Worm (Caenorhabditis elegans) whole organism, young adult: ENCODE results near the gene apd-3.
A peak's percentile ranks its signal among the peaks of the same experiment; 100 is the strongest.

ENCODE experiments used
- B0261.1 ChIP-seq: sonication (generic microtip); optimal IDR thresholded peaks from 2 replicates; lab custom pipeline; 2016; ENCODE audit warnings: mild to moderate bottlenecking, missing genetic modification characterization, moderate library complexity, missing compliant biosample characterization
- B0336.3 ChIP-seq: fragments of 200-800 bp; sonication (Bioruptor generic); IDR thresholded peaks from 2 replicates; pipeline ENCODE4 v1.3.6; 2022; ENCODE audit warnings: missing genetic modification characterization, missing compliant biosample characterization
- F10E7.11 ChIP-seq: sonication (generic microtip); optimal IDR thresholded peaks from 2 replicates; lab custom pipeline; 2017; ENCODE audit warnings: mild to moderate bottlenecking, missing genetic modification characterization, moderate library complexity, missing compliant biosample characterization
- F22D6.2 ChIP-seq: sonication (generic microtip); optimal IDR thresholded peaks from 2 replicates; lab custom pipeline; 2016; ENCODE audit warnings: mild to moderate bottlenecking, missing genetic modification characterization, missing compliant biosample characterization
- F23B12.7 ChIP-seq: sonication (generic microtip); optimal IDR thresholded peaks from 2 replicates; lab custom pipeline; 2017; ENCODE audit warnings: missing genetic modification characterization, mild to moderate bottlenecking, missing compliant biosample characterization, antibody characterized with exemption, moderate library complexity; ENCODE audit not compliant: insufficient read depth
- F37B4.10 ChIP-seq: fragments of 200-800 bp; sonication (Bioruptor generic); IDR thresholded peaks from 2 replicates; pipeline ENCODE4 v1.3.6; 2022; ENCODE audit warnings: missing genetic modification characterization, missing compliant biosample characterization
- F52B5.7 ChIP-seq: sonication (generic microtip); optimal IDR thresholded peaks from 2 replicates; lab custom pipeline; 2016; ENCODE audit warnings: mild to moderate bottlenecking, missing genetic modification characterization, missing compliant biosample characterization
- T07F8.4 ChIP-seq: sonication (generic microtip); optimal IDR thresholded peaks from 2 replicates; lab custom pipeline; 2016; ENCODE audit warnings: mild to moderate bottlenecking, missing genetic modification characterization, moderate library complexity, missing compliant biosample characterization
- Y53G8AR.9 ChIP-seq: fragments of 200-800 bp; sonication (Bioruptor generic); conservative IDR thresholded peaks from 2 replicates; pipeline ENCODE4 v1.3.6; 2022; ENCODE audit warnings: missing genetic modification reagents, missing genetic modification characterization, missing compliant biosample characterization
- Y67H2A.10 ChIP-seq: fragments of 200-800 bp; sonication (Bioruptor generic); conservative IDR thresholded peaks from 2 replicates; pipeline ENCODE4 v1.3.6; 2022; ENCODE audit warnings: missing genetic modification reagents, missing genetic modification characterization, missing compliant biosample characterization
- Y79H2A.3 ChIP-seq: fragments of 200-800 bp; sonication (Bioruptor generic); conservative IDR thresholded peaks from 2 replicates; pipeline ENCODE4 v1.3.6; 2022; ENCODE audit warnings: missing genetic modification reagents, missing genetic modification characterization, missing compliant biosample characterization
- ZK185.1 ChIP-seq: sonication (generic microtip); optimal IDR thresholded peaks from 2 replicates; lab custom pipeline; 2016; ENCODE audit warnings: mild to moderate bottlenecking, missing genetic modification characterization, missing compliant biosample characterization; ENCODE audit not compliant: poor library complexity, severe bottlenecking
- atf-7 ChIP-seq: sonication (generic microtip); optimal IDR thresholded peaks from 2 replicates; lab custom pipeline; 2017; ENCODE audit warnings: mild to moderate bottlenecking, missing genetic modification characterization, missing compliant biosample characterization
- bed-2 ChIP-seq: fragments of 200-800 bp; sonication (Bioruptor generic); IDR thresholded peaks from 2 replicates; pipeline ENCODE4 v1.3.6; 2022; ENCODE audit warnings: missing genetic modification reagents, missing genetic modification characterization, missing compliant biosample characterization
- cebp-1 ChIP-seq, 2 experiments: fragments of 200-800 bp in 1 of 2; sonication (Bioruptor generic) in 1 of 2; sonication (generic microtip) in 1 of 2; IDR thresholded peaks in 1 of 2; optimal IDR thresholded peaks in 1 of 2; 2 replicates each; pipeline versions ENCODE4 v1.3.6 to Lab custom; 2017 to 2022; ENCODE audit warnings: missing compliant biosample characterization in 2 of 2, missing genetic modification characterization in 2 of 2, mild to moderate bottlenecking in 1 of 2, missing genetic modification reagents in 1 of 2, moderate library complexity in 1 of 2
- ceh-40 ChIP-seq: fragments of 200-800 bp; sonication (Bioruptor generic); IDR thresholded peaks from 2 replicates; pipeline ENCODE4 v1.3.6; 2022; ENCODE audit warnings: missing genetic modification characterization, missing compliant biosample characterization
- ceh-79 ChIP-seq: sonication (generic microtip); optimal IDR thresholded peaks from 2 replicates; lab custom pipeline; 2017; ENCODE audit warnings: mild to moderate bottlenecking, missing genetic modification characterization, missing compliant biosample characterization
- die-1 ChIP-seq: sonication (generic microtip); optimal IDR thresholded peaks from 2 replicates; lab custom pipeline; 2016; ENCODE audit warnings: missing genotype, mild to moderate bottlenecking, missing genetic modification characterization, missing compliant biosample characterization
- dpl-1 ChIP-seq: fragments of 150-350 bp; optimal IDR thresholded peaks from 2 replicates; lab custom pipeline; 2014; ENCODE audit warnings: missing biosample characterization, missing genetic modification reagents, missing genetic modification characterization
- efl-1 ChIP-seq: fragments of 150-350 bp; optimal IDR thresholded peaks from 2 replicates; lab custom pipeline; 2014; ENCODE audit warnings: missing biosample characterization, missing genetic modification reagents, missing genetic modification characterization
- egl-18 ChIP-seq: fragments of 200-800 bp; sonication (Bioruptor generic); IDR thresholded peaks from 2 replicates; pipeline ENCODE4 v1.3.6; 2022; ENCODE audit warnings: missing genetic modification reagents, missing genetic modification characterization, missing compliant biosample characterization
- egl-44 ChIP-seq: fragments of 200-800 bp; sonication (Bioruptor generic); IDR thresholded peaks from 2 replicates; pipeline ENCODE4 v1.3.6; 2022; ENCODE audit warnings: missing genetic modification reagents, missing genetic modification characterization, missing compliant biosample characterization
- egrh-3 ChIP-seq: fragments of 200-800 bp; sonication (Bioruptor generic); IDR thresholded peaks from 2 replicates; pipeline ENCODE4 v1.3.6; 2022; ENCODE audit warnings: missing genetic modification reagents, missing genetic modification characterization, missing compliant biosample characterization
- ets-4 ChIP-seq: fragments of 200-800 bp; sonication (Bioruptor generic); optimal IDR thresholded peaks from 2 replicates; lab custom pipeline; 2018; ENCODE audit warnings: mild to moderate bottlenecking, missing genetic modification characterization, missing compliant biosample characterization
- fkh-3 ChIP-seq: sonication (generic microtip); optimal IDR thresholded peaks from 2 replicates; lab custom pipeline; 2016; ENCODE audit warnings: mild to moderate bottlenecking, missing genetic modification characterization, missing compliant biosample characterization
- hlh-12 ChIP-seq: sonication (generic microtip); optimal IDR thresholded peaks from 2 replicates; lab custom pipeline; 2016; ENCODE audit warnings: missing genetic modification characterization, missing compliant biosample characterization
- hsf-1 ChIP-seq: fragments of 200-800 bp; sonication (Bioruptor generic); IDR thresholded peaks from 2 replicates; pipeline ENCODE4 v1.3.6; 2022; ENCODE audit warnings: missing genetic modification reagents, missing genetic modification characterization, missing compliant biosample characterization
- lag-1 ChIP-seq: fragments of 200-800 bp; sonication (Bioruptor generic); IDR thresholded peaks from 2 replicates; pipeline ENCODE4 v1.3.6; 2022; ENCODE audit warnings: missing genetic modification reagents, missing genetic modification characterization, missing compliant biosample characterization
- lin-35 ChIP-seq, 3 experiments: fragments of 150-350 bp in 2 of 3; sonication (generic microtip) in 1 of 3; optimal IDR thresholded peaks; 2 replicates each; lab custom pipeline; 2014 to 2018; ENCODE audit warnings: missing biosample characterization in 3 of 3, missing genetic modification characterization in 3 of 3, missing genetic modification reagents in 3 of 3
- lir-1 ChIP-seq: fragments of 200-800 bp; sonication (Bioruptor generic); conservative IDR thresholded peaks from 2 replicates; pipeline ENCODE4 v1.3.6; 2022; ENCODE audit warnings: missing genetic modification reagents, missing genetic modification characterization, missing compliant biosample characterization
- madf-3 ChIP-seq: fragments of 200-800 bp; sonication (Bioruptor generic); IDR thresholded peaks from 2 replicates; pipeline ENCODE4 v1.3.6; 2022; ENCODE audit warnings: missing genetic modification reagents, missing genetic modification characterization, missing compliant biosample characterization
- mes-4 ChIP-seq: sonication (generic microtip); optimal IDR thresholded peaks from 2 replicates; lab custom pipeline; 2016; ENCODE audit warnings: missing genotype, missing genetic modification characterization, missing compliant biosample characterization
- nhr-120 ChIP-seq: fragments of 200-800 bp; sonication (Bioruptor generic); IDR thresholded peaks from 2 replicates; pipeline ENCODE4 v1.3.6; 2022; ENCODE audit warnings: missing genetic modification characterization, missing compliant biosample characterization
- nhr-80 ChIP-seq: sonication (generic microtip); optimal IDR thresholded peaks from 2 replicates; lab custom pipeline; 2016; ENCODE audit warnings: missing genetic modification characterization, missing compliant biosample characterization
- nhr-90 ChIP-seq: sonication (generic microtip); optimal IDR thresholded peaks from 2 replicates; lab custom pipeline; 2016; ENCODE audit warnings: missing genotype, mild to moderate bottlenecking, missing genetic modification characterization, missing compliant biosample characterization
- pbrm-1 ChIP-seq: fragments of 200-800 bp; sonication (Bioruptor generic); IDR thresholded peaks from 2 replicates; pipeline ENCODE4 v1.3.6; 2022; ENCODE audit warnings: missing genetic modification reagents, missing genetic modification characterization, missing compliant biosample characterization
- sdz-38 ChIP-seq: sonication (generic microtip); optimal IDR thresholded peaks from 2 replicates; lab custom pipeline; 2016; ENCODE audit warnings: missing genotype, missing genetic modification characterization, missing compliant biosample characterization
- sea-2 ChIP-seq: fragments of 200-800 bp; sonication (Bioruptor generic); IDR thresholded peaks from 2 replicates; pipeline ENCODE4 v1.3.6; 2022; ENCODE audit warnings: missing genetic modification characterization, missing compliant biosample characterization
- snpc-1.1 ChIP-seq: sonication (generic microtip); optimal IDR thresholded peaks from 2 replicates; lab custom pipeline; 2017; ENCODE audit warnings: missing genetic modification characterization, mild to moderate bottlenecking, missing compliant biosample characterization, antibody characterized with exemption, moderate library complexity, missing genotype, missing genetic modification reagents; ENCODE audit not compliant: insufficient read depth
- snpc-1.3 ChIP-seq: sonication (generic microtip); optimal IDR thresholded peaks from 2 replicates; lab custom pipeline; 2017; ENCODE audit warnings: missing genetic modification characterization, mild to moderate bottlenecking, missing compliant biosample characterization, antibody characterized with exemption, moderate library complexity, missing genotype, missing genetic modification reagents; ENCODE audit not compliant: insufficient read depth
- unc-62 ChIP-seq: fragments of 150-350 bp; optimal IDR thresholded peaks from 2 replicates; lab custom pipeline; 2014; ENCODE audit warnings: missing biosample characterization, missing genetic modification reagents, missing genetic modification characterization
- xnd-1 ChIP-seq: sonication (generic microtip); optimal IDR thresholded peaks from 2 replicates; lab custom pipeline; 2016; ENCODE audit warnings: missing genotype, missing genetic modification reagents, missing genetic modification characterization, missing compliant biosample characterization
- zim-3 ChIP-seq: sonication (generic microtip); optimal IDR thresholded peaks from 2 replicates; lab custom pipeline; 2017; ENCODE audit warnings: mild to moderate bottlenecking, missing genetic modification characterization, moderate library complexity, missing compliant biosample characterization
- ztf-22 ChIP-seq: fragments of 200-800 bp; sonication (Bioruptor generic); optimal IDR thresholded peaks from 2 replicates; lab custom pipeline; 2018; ENCODE audit warnings: mild to moderate bottlenecking, missing genetic modification characterization, moderate library complexity, missing compliant biosample characterization
- ztf-26 ChIP-seq: sonication (generic microtip); optimal IDR thresholded peaks from 2 replicates; lab custom pipeline; 2017; ENCODE audit warnings: missing genetic modification characterization, missing compliant biosample characterization
- ztf-28 ChIP-seq: fragments of 200-800 bp; sonication (Bioruptor generic); IDR thresholded peaks from 2 replicates; pipeline ENCODE4 v1.3.6; 2022; ENCODE audit warnings: missing genetic modification reagents, missing genetic modification characterization, missing compliant biosample characterization
- ztf-6 ChIP-seq: fragments of 200-800 bp; sonication (Bioruptor generic); IDR thresholded peaks from 2 replicates; pipeline ENCODE4 v1.3.6; 2022; ENCODE audit warnings: missing genetic modification reagents, missing genetic modification characterization, missing compliant biosample characterization

apd-3 gene

DNA sequence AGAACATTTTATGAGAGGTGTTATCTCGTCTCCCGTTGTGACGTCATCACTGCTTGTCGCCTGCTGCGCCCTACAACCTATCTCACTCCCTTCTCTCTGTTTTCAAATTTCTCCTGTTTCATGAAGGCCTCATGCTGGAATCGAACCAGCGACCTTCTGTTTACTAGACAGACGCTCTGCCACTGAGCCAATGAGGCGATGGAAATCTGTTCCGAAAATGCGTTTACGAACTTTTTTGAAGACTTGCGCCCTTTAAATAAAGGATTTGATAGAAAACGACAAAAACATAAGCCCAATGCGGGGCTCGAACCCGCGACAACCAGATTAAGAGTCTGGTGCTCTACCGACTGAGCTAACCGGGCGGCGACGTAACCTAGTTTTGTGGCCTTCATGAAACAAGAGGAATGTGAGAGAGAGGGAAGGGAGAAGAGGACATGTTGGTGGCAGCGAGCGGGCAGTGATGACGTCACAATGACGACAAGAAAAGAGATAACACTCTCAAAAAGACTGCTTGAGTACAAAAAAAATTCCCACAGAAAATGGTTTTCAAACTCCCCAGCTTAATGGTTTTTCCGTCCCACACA lies 27.2 kb downstream of the apd-3 start, which contains the start of gene clec-126 (continued):
- TF ChIP-seq egrh-3 (peak; percentile 54), die-1 (peak; percentile 87), egl-44 (GFP tag; lab: Robert Waterston, UW) (peak; percentile 73), hlh-12 (tag; lab: Kevin White, UChicago) (peak; percentile 29), ceh-79 (tag; lab: Kevin White, UChicago) (peak; percentile 49), nhr-90 (tag; lab: Kevin White, UChicago) (peak; percentile 96), snpc-1.1 (peak; percentile 73), lag-1 (GFP tag; lab: Robert Waterston, UW) (no peak), xnd-1 (tag; lab: Kevin White, UChicago) (peak; percentile 26), B0261.1 (tag; lab: Kevin White, UChicago) (peak; percentile 97), lir-1 (GFP tag; lab: Robert Waterston, UW) (0 out of 2 replicates have a peak, but pooled peaks have one; percentile 49), F52B5.7 (tag; lab: Kevin White, UChicago) (peak; percentile 51), hsf-1 (GFP tag; lab: Robert Waterston, UW) (0 out of 2 replicates have a peak, but pooled peaks have one; percentile 33), efl-1 (GFP tag; lab: Kevin White, UChicago) (peak; percentile 12), cebp-1 (GFP tag; IDR thresholded peaks at IDR 0.05; lab: Robert Waterston, UW) (no peak), cebp-1 (tag; optimal IDR thresholded peaks at IDR 0.05; lab: Kevin White, UChicago) (peak; percentile 77), nhr-80 (tag; lab: Kevin White, UChicago) (peak; percentile 69), bed-2 (GFP tag; lab: Robert Waterston, UW) (no peak), F37B4.10 (GFP tag; lab: Robert Waterston, UW) (0 out of 2 replicates have a peak, but pooled peaks have one; percentile 10), ceh-40 (GFP tag; lab: Robert Waterston, UW) (no peak), mes-4 (tag; lab: Kevin White, UChicago) (peak; percentile 77), egl-18 (no peak), Y79H2A.3 (GFP tag; lab: Robert Waterston, UW) (no peak), sdz-38 (tag; lab: Kevin White, UChicago) (no peak), dpl-1 (GFP tag; lab: Kevin White, UChicago) (peak; percentile 31), madf-3 (GFP tag; lab: Robert Waterston, UW) (peak; percentile 16; the same call in 1 of the 2 replicates), fkh-3 (tag; lab: Kevin White, UChicago) (peak; percentile 42), T07F8.4 (tag; lab: Kevin White, UChicago) (peak; percentile 90), ets-4 (GFP tag; lab: Kevin White, UChicago) (peak; percentile 12), atf-7 (tag; lab: Kevin White, UChicago) (peak; percentile 93), ZK185.1 (tag; lab: Kevin White, UChicago) (peak; percentile 62), zim-3 (tag; lab: Kevin White, UChicago) (peak; percentile 46), unc-62 (GFP tag; lab: Kevin White, UChicago) (no peak), F23B12.7 (peak; percentile 76), nhr-120 (GFP tag; lab: Robert Waterston, UW) (no peak), ztf-28 (0 out of 2 replicates have a peak, but pooled peaks have one; percentile 57), snpc-1.3 (tag; lab: Kevin White, UChicago) (peak; percentile 80), F10E7.11 (tag; lab: Kevin White, UChicago) (no peak), sea-2 (GFP tag; lab: Robert Waterston, UW) (no peak), ztf-22 (GFP tag; lab: Kevin White, UChicago) (peak; percentile 56), ztf-6 (GFP tag; lab: Robert Waterston, UW) (peak; percentile 80), ztf-26 (tag; lab: Kevin White, UChicago) (peak; percentile 93), lin-35 (GFP tag; optimal IDR thresholded peaks at IDR 0.05; lab: Kevin White, UChicago) (peak in 1 of 3 experiments; percentile 58), F22D6.2 (peak; percentile 72), B0336.3 (GFP tag; lab: Robert Waterston, UW) (peak; percentile 91), Y67H2A.10 (GFP tag; lab: Robert Waterston, UW) (no peak), pbrm-1 (peak; percentile 79), Y53G8AR.9 (GFP tag; lab: Robert Waterston, UW) (peak; percentile 59; the same call in 1 of the 2 replicates)
